Worm (Caenorhabditis elegans): ENCODE results near the gene mltn-9.

The mltn-9 gene

DNA sequence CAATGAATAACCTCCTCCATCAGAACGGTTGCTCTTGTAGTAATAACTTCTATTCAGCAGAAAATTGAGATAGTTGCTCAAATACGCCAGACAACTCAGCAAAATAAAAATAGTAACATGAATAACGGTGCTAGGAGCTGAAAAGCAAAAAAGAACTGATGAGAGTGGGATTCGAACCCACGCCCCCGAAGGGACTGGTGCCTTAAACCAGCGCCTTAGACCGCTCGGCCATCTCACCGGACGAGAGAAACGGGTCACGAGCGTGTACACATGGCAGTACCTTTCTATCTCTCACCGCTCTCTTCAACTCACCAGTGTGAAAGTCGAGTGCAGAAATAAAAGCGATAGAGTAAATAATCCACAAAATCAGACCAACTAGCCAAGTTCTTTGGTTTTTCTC is 19.3 kb downstream of the mltn-9 start (continued):
- TF ChIP-seq cebp-1 (GFP tag; IDR thresholded peaks at IDR 0.05) (no peak), cebp-1 (tag; optimal IDR thresholded peaks at IDR 0.05) (no peak), F23B12.7 (tag; optimal IDR thresholded peaks at IDR 0.05; ENCODE audit: insufficient read depth) (no peak), let-526 (GFP tag; IDR thresholded peaks at IDR 0.05) (no peak), mcd-1 (GFP tag; IDR thresholded peaks at IDR 0.05) (peak; percentile 54), mxl-1 (tag; optimal IDR thresholded peaks at IDR 0.05) (no peak), ccch-3 (GFP tag; optimal IDR thresholded peaks at IDR 0.05) (no peak), ceh-79 (tag; optimal IDR thresholded peaks at IDR 0.05) (no peak), sdz-38 (tag; optimal IDR thresholded peaks at IDR 0.05) (no peak), Y53G8AR.9 (GFP tag; conservative IDR thresholded peaks at IDR 0.05) (no peak), hrde-1 (tag; optimal IDR thresholded peaks at IDR 0.05; ENCODE audit: borderline replicate concordance) (no peak), nhr-27 (tag; optimal IDR thresholded peaks at IDR 0.05) (no peak), mel-28 (tag; optimal IDR thresholded peaks at IDR 0.05; ENCODE audit: borderline replicate concordance) (no peak), bed-2 (GFP tag; IDR thresholded peaks at IDR 0.05) (no peak), rcor-1 (GFP tag; IDR thresholded peaks at IDR 0.05) (no peak), C06A6.2 (GFP tag; conservative IDR thresholded peaks at IDR 0.05) (peak; percentile 35; the same call in 1 of the 2 replicates), Y79H2A.3 (GFP tag; conservative IDR thresholded peaks at IDR 0.05) (no peak), him-1 (tag; optimal IDR thresholded peaks at IDR 0.05) (peak; percentile 56), lin-54 (GFP tag; optimal IDR thresholded peaks at IDR 0.05) (no peak), ztf-3 (GFP tag; optimal IDR thresholded peaks at IDR 0.05) (no peak), ztf-6 (GFP tag; IDR thresholded peaks at IDR 0.05) (no peak), madf-10 (tag; optimal IDR thresholded peaks at IDR 0.05) (no peak), F52B5.7 (tag; optimal IDR thresholded peaks at IDR 0.05) (no peak), repo-1 (tag; optimal IDR thresholded peaks at IDR 0.05) (no peak), ztf-28 (GFP tag; IDR thresholded peaks at IDR 0.05) (no peak), mes-4 (tag; optimal IDR thresholded peaks at IDR 0.05) (no peak), snpc-1.1 (tag; optimal IDR thresholded peaks at IDR 0.05; ENCODE audit: insufficient read depth) (no peak), dpff-1 (tag; optimal IDR thresholded peaks at IDR 0.05) (no peak), Y95B8A.8 (GFP tag; IDR thresholded peaks at IDR 0.05) (no peak), ceh-100 (GFP tag; IDR thresholded peaks at IDR 0.05) (no peak), bed-1 (GFP tag; IDR thresholded peaks at IDR 0.05) (no peak), die-1 (tag; optimal IDR thresholded peaks at IDR 0.05) (peak; percentile 66), F10E7.11 (tag; optimal IDR thresholded peaks at IDR 0.05) (no peak), chd-7 (tag; optimal IDR thresholded peaks at IDR 0.05) (no peak), let-607 (tag; optimal IDR thresholded peaks at IDR 0.05) (peak in 1 of 2 experiments; percentile 1), ZK185.1 (tag; optimal IDR thresholded peaks at IDR 0.05; ENCODE audit: poor library complexity, severe bottlenecking) (peak; percentile 32), sptf-2 (GFP tag; optimal IDR thresholded peaks at IDR 0.05) (no peak), ztf-22 (GFP tag; optimal IDR thresholded peaks at IDR 0.05) (no peak), nhr-80 (tag; optimal IDR thresholded peaks at IDR 0.05) (no peak), aptf-2 (GFP tag; conservative IDR thresholded peaks at IDR 0.05) (no peak), cebp-2 (GFP tag; IDR thresholded peaks at IDR 0.05) (no peak), T26A5.8 (tag; optimal IDR thresholded peaks at IDR 0.05) (no peak), nfya-2 (GFP tag; IDR thresholded peaks at IDR 0.05) (no peak), pbrm-1 (GFP tag; IDR thresholded peaks at IDR 0.05) (0 out of 2 replicates have a peak, but pooled peaks have one; percentile 17), lin-26 (GFP tag; IDR thresholded peaks at IDR 0.05) (peak; percentile 74)
